Worm (Caenorhabditis elegans): ENCODE data around the gene ztf-27.

ce11 chrII:10410989-10411388 lies 25.9 kb downstream of the ztf-27 start, which contains the start of gene E04D5.5:
- TF ChIP-seq unc-62 (GFP tag; optimal IDR thresholded peaks at IDR 0.05 in 1 of 2) (no peak), unc-62 (tag; optimal IDR thresholded peaks at IDR 0.05) (no peak), ceh-82 (tag; optimal IDR thresholded peaks at IDR 0.05) (no peak), lin-13 (GFP tag; optimal IDR thresholded peaks at IDR 0.05) (no peak), egl-27 (tag; optimal IDR thresholded peaks at IDR 0.05) (no peak), aly-2 (tag; optimal IDR thresholded peaks at IDR 0.05) (no peak), nhr-77 (tag; optimal IDR thresholded peaks at IDR 0.05) (no peak)

Measured in whole organism, L4 larva.